Fruit fly (Drosophila melanogaster) whole organism, embryonic: ENCODE results near the gene CG12279.

Experiments used
- B-H2 ChIP-seq: fragments of 200-800 bp; sonication (Bioruptor generic); optimal IDR thresholded peaks from 2 replicates; lab custom pipeline; 2018; ENCODE audit warnings: missing biosample characterization, mild to moderate bottlenecking, missing genetic modification characterization
- BEAF-32 ChIP-seq: fragments of 200-800 bp; sonication (Bioruptor generic); optimal IDR thresholded peaks from 3 replicates; lab custom pipeline; 2017; ENCODE audit warnings: missing biosample characterization, missing genetic modification characterization, mild to moderate bottlenecking, moderate library complexity, missing genetic modification reagents
- Blimp-1 ChIP-seq: fragments of 200-800 bp; sonication (Bioruptor generic); optimal IDR thresholded peaks from 3 replicates; lab custom pipeline; 2018; ENCODE audit warnings: missing biosample characterization, missing genetic modification characterization, mild to moderate bottlenecking, moderate library complexity, missing genetic modification reagents
- CG11247 ChIP-seq: fragments of 200-800 bp; sonication (Bioruptor generic); IDR thresholded peaks from 2 replicates; pipeline ENCODE4 v1.3.6; 2022; ENCODE audit warnings: missing biosample characterization, missing genetic modification characterization
- CG11504 ChIP-seq: fragments of 200-800 bp; sonication (Bioruptor generic); optimal IDR thresholded peaks from 3 replicates; lab custom pipeline; 2019; ENCODE audit warnings: missing biosample characterization, mild to moderate bottlenecking, missing genetic modification characterization, moderate library complexity
- CG12659 ChIP-seq: fragments of 200-800 bp; sonication (Bioruptor generic); optimal IDR thresholded peaks from 3 replicates; lab custom pipeline; 2017; ENCODE audit warnings: mild to moderate bottlenecking, missing biosample characterization, missing genetic modification reagents, missing genetic modification characterization
- CG14014 ChIP-seq: fragments of 200-800 bp; sonication (Bioruptor generic); IDR thresholded peaks from 2 replicates; pipeline ENCODE4 v1.3.6; 2022; ENCODE audit warnings: missing biosample characterization, missing genetic modification characterization
- CG15269 ChIP-seq: fragments of 200-800 bp; sonication (Bioruptor generic); optimal IDR thresholded peaks from 2 replicates; lab custom pipeline; 2018; ENCODE audit warnings: missing biosample characterization, mild to moderate bottlenecking, missing genetic modification characterization, moderate library complexity
- CG16779 ChIP-seq: fragments of 200-800 bp; sonication (Bioruptor generic); IDR thresholded peaks from 2 replicates; pipeline ENCODE4 v1.3.6; 2022; ENCODE audit warnings: missing biosample characterization, missing genetic modification characterization
- CG17385 ChIP-seq: fragments of 200-800 bp; sonication (Bioruptor generic); optimal IDR thresholded peaks from 3 replicates; lab custom pipeline; 2018; ENCODE audit warnings: missing biosample characterization, mild to moderate bottlenecking, missing genetic modification characterization
- CG17829 ChIP-seq: fragments of 200-800 bp; optimal IDR thresholded peaks from 2 replicates; lab custom pipeline; 2019; ENCODE audit warnings: missing biosample characterization, mild to moderate bottlenecking, missing genetic modification characterization, moderate library complexity
- CG1792 ChIP-seq: fragments of 200-800 bp; sonication (Bioruptor generic); optimal IDR thresholded peaks from 2 replicates; lab custom pipeline; 2016; ENCODE audit warnings: missing biosample characterization, missing genetic modification characterization
- CG18262 ChIP-seq: fragments of 200-800 bp; optimal IDR thresholded peaks from 3 replicates; lab custom pipeline; 2019; ENCODE audit warnings: missing biosample characterization, mild to moderate bottlenecking, missing genetic modification characterization, moderate library complexity
- CG2116 ChIP-seq: fragments of 200-800 bp; sonication (Bioruptor generic); optimal IDR thresholded peaks from 3 replicates; lab custom pipeline; 2018; ENCODE audit warnings: missing biosample characterization, mild to moderate bottlenecking, missing genetic modification characterization
- CG2712 ChIP-seq: fragments of 200-800 bp; optimal IDR thresholded peaks from 3 replicates; lab custom pipeline; 2019; ENCODE audit warnings: missing biosample characterization, mild to moderate bottlenecking, missing genetic modification characterization, moderate library complexity
- CG3847 ChIP-seq: fragments of 200-800 bp; sonication (Bioruptor generic); IDR thresholded peaks from 2 replicates; pipeline ENCODE4 v1.3.6; 2022; ENCODE audit warnings: missing biosample characterization, missing genetic modification characterization
- CG6272 ChIP-seq: fragments of 200-800 bp; sonication (Bioruptor generic); IDR thresholded peaks from 2 replicates; pipeline ENCODE4 v1.3.6; 2022; ENCODE audit warnings: missing biosample characterization, missing genetic modification characterization
- CG7987 ChIP-seq: fragments of 200-800 bp; sonication (Bioruptor generic); optimal IDR thresholded peaks from 2 replicates; lab custom pipeline; 2018; ENCODE audit warnings: missing biosample characterization, mild to moderate bottlenecking, missing genetic modification characterization, moderate library complexity
- CG8388 ChIP-seq: fragments of 200-800 bp; sonication (Bioruptor generic); optimal IDR thresholded peaks from 2 replicates; lab custom pipeline; 2019; ENCODE audit warnings: missing biosample characterization, mild to moderate bottlenecking, missing genetic modification characterization, moderate library complexity
- Chrac-16 ChIP-seq: fragments of 200-800 bp; sonication (Bioruptor generic); optimal IDR thresholded peaks from 3 replicates; lab custom pipeline; 2016; ENCODE audit warnings: missing biosample characterization, missing genetic modification characterization
- D19A ChIP-seq: fragments of 200-800 bp; optimal IDR thresholded peaks from 3 replicates; lab custom pipeline; 2019; ENCODE audit warnings: missing biosample characterization, mild to moderate bottlenecking, missing genetic modification characterization, moderate library complexity
- Deaf1 ChIP-seq: fragments of 200-800 bp; optimal IDR thresholded peaks from 3 replicates; lab custom pipeline; 2019; ENCODE audit warnings: missing biosample characterization, mild to moderate bottlenecking, missing genetic modification characterization, moderate library complexity
- E2f1 ChIP-seq: fragments of 200-800 bp; sonication (Bioruptor generic); IDR thresholded peaks from 2 replicates; pipeline ENCODE4 v1.3.6; 2022; ENCODE audit warnings: missing biosample characterization, missing genetic modification characterization
- HmgZ ChIP-seq: fragments of 200-800 bp; sonication (Bioruptor generic); optimal IDR thresholded peaks from 2 replicates; lab custom pipeline; 2018; ENCODE audit warnings: missing biosample characterization, mild to moderate bottlenecking, missing genetic modification characterization
- Hmr ChIP-seq: fragments of 200-800 bp; sonication (Bioruptor generic); optimal IDR thresholded peaks from 3 replicates; lab custom pipeline; 2017; ENCODE audit warnings: mild to moderate bottlenecking, missing biosample characterization, missing genetic modification reagents, missing genetic modification characterization
- Hr51 ChIP-seq, 2 experiments: fragments of 200-800 bp; sonication (Bioruptor generic); optimal IDR thresholded peaks; 2 replicates in 1 of 2; 3 replicates in 1 of 2; lab custom pipeline; 2016 to 2018; ENCODE audit warnings: missing biosample characterization in 2 of 2, missing genetic modification characterization in 2 of 2, mild to moderate bottlenecking in 1 of 2, moderate library complexity in 1 of 2
- Jarid2 ChIP-seq: fragments of 200-800 bp; sonication (Bioruptor generic); optimal IDR thresholded peaks from 3 replicates; lab custom pipeline; 2017; ENCODE audit warnings: mild to moderate bottlenecking, missing biosample characterization, missing genetic modification reagents, missing genetic modification characterization
- Med ChIP-seq: fragments of 200-800 bp; sonication (Bioruptor generic); peaks from one replicate; lab custom pipeline; 2016; ENCODE audit warnings: missing biosample characterization, missing genetic modification characterization, mild to moderate bottlenecking, inconsistent platforms, moderate library complexity
- Myb ChIP-seq: fragments of 200-800 bp; sonication (Bioruptor generic); optimal IDR thresholded peaks from 2 replicates; lab custom pipeline; 2016; ENCODE audit warnings: missing biosample characterization, missing genetic modification characterization
- Nf-YC ChIP-seq: fragments of 200-800 bp; optimal IDR thresholded peaks from 3 replicates; lab custom pipeline; 2019; ENCODE audit warnings: missing biosample characterization, mild to moderate bottlenecking, missing genetic modification characterization, moderate library complexity
- Rfx ChIP-seq: fragments of 200-800 bp; sonication (Bioruptor generic); IDR thresholded peaks from 2 replicates; pipeline ENCODE4 v1.3.6; 2022; ENCODE audit warnings: missing biosample characterization, missing genetic modification characterization
- Trl ChIP-seq, 3 experiments: fragments of >200 bp in 2 of 3; fragments of 200-800 bp in 1 of 3; sonication (Bioruptor generic) in 1 of 3; optimal IDR thresholded peaks; 2 replicates in 1 of 3; 3 replicates in 2 of 3; lab custom pipeline; 2016 to 2017; ENCODE audit warnings: missing biosample characterization in 1 of 3, missing genetic modification characterization in 1 of 3
- az2 ChIP-seq: fragments of 200-800 bp; sonication (Bioruptor generic); optimal IDR thresholded peaks from 3 replicates; lab custom pipeline; 2016; ENCODE audit warnings: missing biosample characterization, missing genetic modification characterization
- dan ChIP-seq: fragments of 200-800 bp; sonication (Bioruptor generic); IDR thresholded peaks from 2 replicates; pipeline ENCODE4 v1.3.6; 2022; ENCODE audit warnings: missing biosample characterization, missing genetic modification characterization
- dati ChIP-seq: fragments of 200-800 bp; sonication (Bioruptor generic); IDR thresholded peaks from 2 replicates; pipeline ENCODE4 v1.3.6; 2022; ENCODE audit warnings: missing biosample characterization, missing genetic modification characterization
- dpn ChIP-seq, 2 experiments: fragments of 200-800 bp; sonication (Bioruptor generic); optimal IDR thresholded peaks; 3 replicates each; lab custom pipeline; 2016; ENCODE audit warnings: missing biosample characterization in 2 of 2, missing genetic modification characterization in 2 of 2
- ham ChIP-seq: fragments of 200-800 bp; sonication (Bioruptor generic); IDR thresholded peaks from 2 replicates; pipeline ENCODE4 v1.3.6; 2022; ENCODE audit warnings: missing biosample characterization, missing genetic modification characterization
- inv ChIP-seq: fragments of 200-800 bp; sonication (Bioruptor generic); IDR thresholded peaks from 2 replicates; pipeline ENCODE4 v1.3.6; 2022; ENCODE audit warnings: missing biosample characterization, missing genetic modification characterization; ENCODE audit not compliant: partially characterized antibody
- onecut ChIP-seq: fragments of 200-800 bp; sonication (Bioruptor generic); IDR thresholded peaks from 2 replicates; pipeline ENCODE4 v1.3.6; 2022; ENCODE audit warnings: missing biosample characterization, missing genetic modification characterization
- org-1 ChIP-seq: fragments of 200-800 bp; sonication (Bioruptor generic); optimal IDR thresholded peaks from 2 replicates; lab custom pipeline; 2017; ENCODE audit warnings: missing biosample characterization, missing genetic modification characterization
- prd ChIP-seq, 3 experiments: fragments of >200 bp in 2 of 3; fragments of 200-800 bp in 1 of 3; sonication (Bioruptor generic) in 1 of 3; optimal IDR thresholded peaks in 2 of 3; IDR thresholded peaks in 1 of 3; 2 replicates in 2 of 3; 3 replicates in 1 of 3; pipeline versions ENCODE4 v1.3.6 to Lab custom; 2017 to 2022; ENCODE audit warnings: missing biosample characterization in 1 of 3, missing genetic modification characterization in 1 of 3
- repo ChIP-seq: fragments of 200-800 bp; sonication (Bioruptor generic); optimal IDR thresholded peaks from 2 replicates; lab custom pipeline; 2016; ENCODE audit warnings: missing biosample characterization, missing genetic modification characterization
- sd ChIP-seq: fragments of 200-800 bp; sonication (Bioruptor generic); optimal IDR thresholded peaks from 3 replicates; lab custom pipeline; 2018; ENCODE audit warnings: missing biosample characterization, mild to moderate bottlenecking, missing genetic modification characterization, moderate library complexity
- sug ChIP-seq: fragments of 200-800 bp; optimal IDR thresholded peaks from 2 replicates; lab custom pipeline; 2019; ENCODE audit warnings: missing biosample characterization, mild to moderate bottlenecking, missing genetic modification characterization, moderate library complexity

The CG12279 gene

dm6 chr3R:12723759-12724158 lies 18.9 kb downstream of the CG12279 start (continued):
- TF ChIP-seq CG12659 (GFP tag; lab: Kevin White, UChicago) (peak; percentile 24), CG15269 (tag; lab: Kevin White, UChicago) (peak; percentile 36), Rfx (GFP tag; lab: Robert Waterston, UW) (peak; percentile 25; the same call in 1 of the 2 replicates), Trl (optimal IDR thresholded peaks at IDR 0.05; lab: Kevin White, UChicago) (no peak), Trl (GFP tag; optimal IDR thresholded peaks at IDR 0.05; lab: Kevin White, UChicago) (no peak), CG8388 (GFP tag; lab: Kevin White, UChicago) (peak; percentile 49), Chrac-16 (GFP tag; lab: Kevin White, UChicago) (no peak), CG16779 (GFP tag; lab: Robert Waterston, UW) (no peak), Blimp-1 (GFP tag; lab: Kevin White, UChicago) (peak; percentile 26), CG11247 (0 out of 2 replicates have a peak, but pooled peaks have one; percentile 27), sd (no peak), CG11504 (peak; percentile 33), dati (GFP tag; lab: Robert Waterston, UW) (no peak), BEAF-32 (GFP tag; lab: Kevin White, UChicago) (no peak), prd (optimal IDR thresholded peaks at IDR 0.05; lab: Kevin White, UChicago) (no peak), prd (GFP tag; IDR thresholded peaks at IDR 0.05; lab: Robert Waterston, UW) (no peak), sug (tag; lab: Kevin White, UChicago) (peak; percentile 10), repo (GFP tag; lab: Kevin White, UChicago) (no peak), CG17829 (tag; lab: Kevin White, UChicago) (peak; percentile 18), dan (GFP tag; lab: Robert Waterston, UW) (no peak), HmgZ (tag; lab: Kevin White, UChicago) (peak; percentile 2), CG2116 (GFP tag; lab: Kevin White, UChicago) (no peak), Myb (peak; percentile 86), inv (no peak), CG18262 (tag; lab: Kevin White, UChicago) (peak; percentile 24), CG17385 (GFP tag; lab: Kevin White, UChicago) (peak; percentile 3), CG1792 (GFP tag; lab: Kevin White, UChicago) (no peak), Jarid2 (GFP tag; lab: Kevin White, UChicago) (no peak), Hmr (GFP tag; lab: Kevin White, UChicago) (peak; percentile 22), CG2712 (tag; lab: Kevin White, UChicago) (peak; percentile 18), Nf-YC (tag; lab: Kevin White, UChicago) (peak; percentile 29), Med (peak; percentile 80), az2 (GFP tag; lab: Kevin White, UChicago) (no peak), Deaf1 (peak; percentile 10), CG3847 (no peak), B-H2 (peak; percentile 25), Hr51 (GFP tag; optimal IDR thresholded peaks at IDR 0.05; lab: Kevin White, UChicago) (peak in 1 of 2 experiments; percentile 16), CG7987 (GFP tag; lab: Kevin White, UChicago) (peak; percentile 19), CG14014 (GFP tag; lab: Robert Waterston, UW) (no peak; the same call in 1 of the 2 replicates), E2f1 (GFP tag; lab: Robert Waterston, UW) (no peak), CG6272 (GFP tag; lab: Robert Waterston, UW) (no peak), dpn (GFP tag; optimal IDR thresholded peaks at IDR 0.05; lab: Kevin White, UChicago) (peak in 1 of 2 experiments; percentile 15), onecut (GFP tag; lab: Robert Waterston, UW) (peak; percentile 9; the same call in 1 of the 2 replicates), ham (GFP tag; lab: Robert Waterston, UW) (no peak), D19A (tag; lab: Kevin White, UChicago) (peak; percentile 4), org-1 (GFP tag; lab: Kevin White, UChicago) (no peak)
